Worm (Caenorhabditis elegans): ENCODE results near the gene kin-15.

DNA sequence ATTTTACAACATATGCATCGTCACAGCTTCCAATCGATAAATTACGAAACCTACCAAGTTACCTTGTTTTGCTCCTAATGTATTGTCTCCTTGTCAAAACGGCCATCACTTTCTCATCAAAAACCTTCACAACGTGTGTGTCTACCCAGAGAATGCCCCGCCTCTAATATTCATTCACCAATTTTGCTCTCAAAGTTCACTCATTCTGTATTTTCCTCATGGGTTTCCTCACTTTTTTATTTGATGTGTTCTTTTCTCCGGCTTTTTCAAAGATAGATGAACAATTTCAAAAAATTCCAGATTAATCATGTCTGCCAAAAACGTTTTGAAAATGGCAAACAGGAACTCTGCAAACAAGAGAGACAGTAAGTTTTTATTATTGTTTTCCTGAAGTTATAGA, 48.3 kb downstream of the kin-15 start, which contains the start of gene C06C3.7:
- TF ChIP-seq nhr-11 (tag; optimal IDR thresholded peaks at IDR 0.05) (no peak), zag-1 (tag; optimal IDR thresholded peaks at IDR 0.05) (no peak), snpc-4 (tag; optimal IDR thresholded peaks at IDR 0.05) (no peak), nhr-23 (tag; optimal IDR thresholded peaks at IDR 0.05) (no peak), unc-39 (tag; optimal IDR thresholded peaks at IDR 0.05) (no peak), aly-2 (tag; optimal IDR thresholded peaks at IDR 0.05) (no peak), elt-1 (tag; optimal IDR thresholded peaks at IDR 0.05) (no peak), skn-1 (tag; optimal IDR thresholded peaks at IDR 0.05) (no peak), nhr-12 (tag; optimal IDR thresholded peaks at IDR 0.05) (no peak), nhr-237 (tag; optimal IDR thresholded peaks at IDR 0.05) (no peak), ztf-11 (tag; optimal IDR thresholded peaks at IDR 0.05) (no peak)
